Worm (Caenorhabditis elegans): Measurements from ENCODE around the gene lec-10.

ce11 chrV:6498441-6498840, 9.5 kb upstream of the lec-10 start:
- TF ChIP-seq egl-27 (tag; optimal IDR thresholded peaks at IDR 0.05) (no peak), nhr-77 (tag; optimal IDR thresholded peaks at IDR 0.05) (no peak), unc-62 (GFP tag; optimal IDR thresholded peaks at IDR 0.05 in 1 of 2) (no peak), unc-62 (tag; optimal IDR thresholded peaks at IDR 0.05) (no peak), lin-13 (GFP tag; optimal IDR thresholded peaks at IDR 0.05) (no peak), mep-1 (tag; optimal IDR thresholded peaks at IDR 0.05) (no peak), hlh-11 (tag; optimal IDR thresholded peaks at IDR 0.05) (no peak), set-16 (GFP tag; IDR thresholded peaks at IDR 0.05) (no peak), dmd-6 (GFP tag; IDR thresholded peaks at IDR 0.05) (no peak), mdl-1 (tag; optimal IDR thresholded peaks at IDR 0.05) (no peak), lsy-2 (tag; optimal IDR thresholded peaks at IDR 0.05) (no peak), lin-39 (tag; optimal IDR thresholded peaks at IDR 0.05) (no peak)

All from whole organism, L4 larva.